Fruit fly (Drosophila melanogaster) whole organism, adult: ENCODE data around the gene CG42809.
A peak's percentile ranks its signal among the peaks of the same experiment; 100 is the strongest.

Experiments used
- CG12768 ChIP-seq: fragments of 200-800 bp; sonication (Bioruptor generic); optimal IDR thresholded peaks from 2 replicates; lab custom pipeline; 2017; ENCODE audit warnings: missing biosample characterization, missing genetic modification characterization, mild to moderate bottlenecking, moderate library complexity, missing genetic modification reagents
- CG14711 ChIP-seq: fragments of 200-800 bp; sonication (Bioruptor generic); optimal IDR thresholded peaks from 2 replicates; lab custom pipeline; 2018; ENCODE audit warnings: missing biosample characterization, mild to moderate bottlenecking, missing genetic modification characterization, moderate library complexity
- CG7045 ChIP-seq: fragments of 200-800 bp; sonication (Bioruptor generic); optimal IDR thresholded peaks from 2 replicates; lab custom pipeline; 2017; ENCODE audit warnings: missing biosample characterization, mild to moderate bottlenecking, missing genetic modification characterization
- Crg-1 ChIP-seq: fragments of 200-800 bp; sonication (Bioruptor generic); optimal IDR thresholded peaks from 2 replicates; lab custom pipeline; 2016; ENCODE audit warnings: missing biosample characterization, missing genetic modification characterization
- cic ChIP-seq: fragments of 200-800 bp; sonication (Bioruptor generic); optimal IDR thresholded peaks from 2 replicates; lab custom pipeline; 2017; ENCODE audit warnings: missing biosample characterization, mild to moderate bottlenecking, missing genetic modification characterization, moderate library complexity
- cnc ChIP-seq, 2 experiments: fragments of >200 bp; optimal IDR thresholded peaks; 2 replicates each; lab custom pipeline; 2017
- kay ChIP-seq: fragments of 200-800 bp; sonication (Bioruptor generic); peaks from one replicate; lab custom pipeline; 2016; ENCODE audit warnings: missing biosample characterization, missing genetic modification characterization, borderline replicate concordance
- tj ChIP-seq: fragments of 200-800 bp; sonication (Bioruptor generic); optimal IDR thresholded peaks from 3 replicates; lab custom pipeline; 2017; ENCODE audit warnings: missing biosample characterization, mild to moderate bottlenecking, missing genetic modification characterization, moderate library complexity

- TF ChIP-seq CG7045 (peak; percentile 84), tj (GFP tag; lab: Kevin White, UChicago) (peak; percentile 38), cnc (optimal IDR thresholded peaks at IDR 0.05; lab: Kevin White, UChicago) (no peak), CG12768 (GFP tag; lab: Kevin White, UChicago) (peak; percentile 80), Crg-1 (GFP tag; lab: Kevin White, UChicago) (peak; percentile 12), kay (GFP tag; lab: Kevin White, UChicago) (no peak), CG14711 (tag; lab: Kevin White, UChicago) (peak; percentile 56), cic (GFP tag; lab: Kevin White, UChicago) (peak; percentile 10)
These were observed 3.9 kb downstream of the CG42809 start, which contains the start of gene CG46308 for dm6 chr2L:13460911-13461866.
